Fruit fly (Drosophila melanogaster) whole organism, embryonic: ENCODE results near the gene nbs.
A peak's percentile ranks its signal among the peaks of the same experiment; 100 is the strongest.

Source experiments
- B-H1 ChIP-seq: fragments of 200-800 bp; sonication (Bioruptor generic); IDR thresholded peaks from 3 replicates; pipeline ENCODE4 v1.3.6; 2022; ENCODE audit warnings: missing biosample characterization, missing genetic modification characterization
- CG12299 ChIP-seq: fragments of 200-800 bp; sonication (Bioruptor generic); optimal IDR thresholded peaks from 2 replicates; lab custom pipeline; 2018; ENCODE audit warnings: missing biosample characterization, mild to moderate bottlenecking, missing genetic modification characterization
- CG12391 ChIP-seq: fragments of 200-800 bp; sonication (Bioruptor generic); optimal IDR thresholded peaks from 3 replicates; lab custom pipeline; 2018; ENCODE audit warnings: missing biosample characterization, mild to moderate bottlenecking, missing genetic modification characterization, moderate library complexity
- CG12659 ChIP-seq: fragments of 200-800 bp; sonication (Bioruptor generic); optimal IDR thresholded peaks from 3 replicates; lab custom pipeline; 2017; ENCODE audit warnings: mild to moderate bottlenecking, missing biosample characterization, missing genetic modification reagents, missing genetic modification characterization
- CG16813 ChIP-seq: fragments of 200-800 bp; sonication (Bioruptor generic); IDR thresholded peaks from 3 replicates; pipeline ENCODE4 v1.3.6; 2022; ENCODE audit warnings: missing biosample characterization, missing genetic modification characterization; ENCODE audit not compliant: partially characterized antibody
- CG17829 ChIP-seq: fragments of 200-800 bp; optimal IDR thresholded peaks from 2 replicates; lab custom pipeline; 2019; ENCODE audit warnings: missing biosample characterization, mild to moderate bottlenecking, missing genetic modification characterization, moderate library complexity
- CG18619 ChIP-seq: fragments of 200-800 bp; sonication (Bioruptor generic); optimal IDR thresholded peaks from 3 replicates; lab custom pipeline; 2017; ENCODE audit warnings: missing biosample characterization, mild to moderate bottlenecking, missing genetic modification characterization
- CG2120 ChIP-seq: fragments of 200-800 bp; sonication (Bioruptor generic); optimal IDR thresholded peaks from 3 replicates; lab custom pipeline; 2016; ENCODE audit warnings: missing biosample characterization, missing genetic modification characterization
- CG2129 ChIP-seq: fragments of 200-800 bp; sonication (Bioruptor generic); IDR thresholded peaks from 2 replicates; pipeline ENCODE4 v1.3.6; 2022; ENCODE audit warnings: missing biosample characterization, missing genetic modification characterization; ENCODE audit not compliant: partially characterized antibody
- CG2712 ChIP-seq: fragments of 200-800 bp; optimal IDR thresholded peaks from 3 replicates; lab custom pipeline; 2019; ENCODE audit warnings: missing biosample characterization, mild to moderate bottlenecking, missing genetic modification characterization, moderate library complexity
- CG34224 ChIP-seq: fragments of 200-800 bp; sonication (Bioruptor generic); IDR thresholded peaks from 3 replicates; pipeline ENCODE4 v1.3.6; 2022; ENCODE audit warnings: missing biosample characterization, missing genetic modification characterization; ENCODE audit not compliant: partially characterized antibody
- CG34422 ChIP-seq: fragments of 200-800 bp; sonication (Bioruptor generic); IDR thresholded peaks from 3 replicates; pipeline ENCODE4 v1.3.6; 2022; ENCODE audit warnings: missing biosample characterization, missing genetic modification characterization
- CG6813 ChIP-seq: fragments of 200-800 bp; sonication (Bioruptor generic); optimal IDR thresholded peaks from 2 replicates; lab custom pipeline; 2017; ENCODE audit warnings: missing biosample characterization, missing genetic modification characterization, mild to moderate bottlenecking, moderate library complexity, missing genetic modification reagents
- CG9932 ChIP-seq: fragments of 200-800 bp; sonication (Bioruptor generic); IDR thresholded peaks from 2 replicates; pipeline ENCODE4 v1.3.6; 2022; ENCODE audit warnings: missing biosample characterization, missing genetic modification characterization
- CHES-1-like ChIP-seq: fragments of 200-800 bp; sonication (Bioruptor generic); optimal IDR thresholded peaks from 2 replicates; lab custom pipeline; 2016; ENCODE audit warnings: missing biosample characterization, missing genetic modification characterization
- Dll ChIP-seq: fragments of 200-800 bp; sonication (Bioruptor generic); IDR thresholded peaks from 4 replicates; pipeline ENCODE4 v1.3.6; 2022; ENCODE audit warnings: missing biosample characterization, missing genetic modification characterization; ENCODE audit not compliant: partially characterized antibody
- Doc3 ChIP-seq: fragments of 200-800 bp; sonication (Bioruptor generic); IDR thresholded peaks from 3 replicates; pipeline ENCODE4 v1.3.6; 2022; ENCODE audit warnings: missing biosample characterization, missing genetic modification characterization; ENCODE audit not compliant: partially characterized antibody
- Dref ChIP-seq: fragments of 200-800 bp; sonication (Bioruptor generic); IDR thresholded peaks from 2 replicates; pipeline ENCODE4 v1.3.6; 2022; ENCODE audit warnings: missing biosample characterization, missing genetic modification characterization
- Elba2 ChIP-seq: fragments of 200-800 bp; sonication (Bioruptor generic); optimal IDR thresholded peaks from 3 replicates; lab custom pipeline; 2016; ENCODE audit warnings: missing biosample characterization, missing genetic modification characterization
- Fer1 ChIP-seq: fragments of 200-800 bp; sonication (Bioruptor generic); optimal IDR thresholded peaks from 2 replicates; lab custom pipeline; 2017; ENCODE audit warnings: missing biosample characterization, mild to moderate bottlenecking, missing genetic modification characterization
- HmgZ ChIP-seq: fragments of 200-800 bp; sonication (Bioruptor generic); optimal IDR thresholded peaks from 2 replicates; lab custom pipeline; 2018; ENCODE audit warnings: missing biosample characterization, mild to moderate bottlenecking, missing genetic modification characterization
- Med ChIP-seq: fragments of 200-800 bp; sonication (Bioruptor generic); peaks from one replicate; lab custom pipeline; 2016; ENCODE audit warnings: missing biosample characterization, missing genetic modification characterization, mild to moderate bottlenecking, inconsistent platforms, moderate library complexity
- Six4 ChIP-seq: fragments of 200-800 bp; sonication (Bioruptor generic); optimal IDR thresholded peaks from 2 replicates; lab custom pipeline; 2016; ENCODE audit warnings: missing biosample characterization, missing genetic modification characterization
- Sox100B ChIP-seq: fragments of 200-800 bp; sonication (Bioruptor generic); optimal IDR thresholded peaks from 3 replicates; lab custom pipeline; 2018; ENCODE audit warnings: missing biosample characterization, mild to moderate bottlenecking, missing genetic modification characterization
- YL-1 ChIP-seq: fragments of 200-800 bp; sonication (Bioruptor generic); optimal IDR thresholded peaks from 3 replicates; lab custom pipeline; 2017; ENCODE audit warnings: missing biosample characterization, mild to moderate bottlenecking, missing genetic modification characterization
- chn ChIP-seq: fragments of 200-800 bp; sonication (Bioruptor generic); optimal IDR thresholded peaks from 2 replicates; lab custom pipeline; 2016; ENCODE audit warnings: missing biosample characterization, missing genetic modification characterization
- croc ChIP-seq: fragments of 200-800 bp; sonication (Bioruptor generic); conservative IDR thresholded peaks from 3 replicates; pipeline ENCODE4 v1.3.6; 2022; ENCODE audit warnings: missing biosample characterization, missing genetic modification characterization
- exex ChIP-seq: fragments of 200-800 bp; sonication (Bioruptor generic); optimal IDR thresholded peaks from 4 replicates; lab custom pipeline; 2018; ENCODE audit warnings: missing biosample characterization, mild to moderate bottlenecking, missing genetic modification characterization, moderate library complexity
- grau ChIP-seq: fragments of 200-800 bp; optimal IDR thresholded peaks from 3 replicates; lab custom pipeline; 2019; ENCODE audit warnings: missing biosample characterization, mild to moderate bottlenecking, missing genetic modification characterization, moderate library complexity
- hbn ChIP-seq: fragments of 200-800 bp; sonication (Bioruptor generic); IDR thresholded peaks from 2 replicates; pipeline ENCODE4 v1.3.6; 2022; ENCODE audit warnings: missing biosample characterization, missing genetic modification characterization; ENCODE audit not compliant: partially characterized antibody
- insv ChIP-seq, 2 experiments: fragments of 200-800 bp; sonication (Bioruptor generic); optimal IDR thresholded peaks; 3 replicates each; lab custom pipeline; 2016 to 2018; ENCODE audit warnings: missing biosample characterization in 2 of 2, missing genetic modification characterization in 2 of 2
- jigr1 ChIP-seq: fragments of 200-800 bp; sonication (Bioruptor generic); IDR thresholded peaks from 3 replicates; pipeline ENCODE4 v1.3.6; 2022; ENCODE audit warnings: missing biosample characterization, missing genetic modification characterization
- knrl ChIP-seq: fragments of 200-800 bp; sonication (Bioruptor generic); IDR thresholded peaks from 3 replicates; pipeline ENCODE4 v1.3.6; 2022; ENCODE audit warnings: missing biosample characterization, missing genetic modification characterization; ENCODE audit not compliant: partially characterized antibody
- lov ChIP-seq, 2 experiments: fragments of 200-800 bp in 1 of 2; fragments of >200 bp in 1 of 2; sonication (Bioruptor generic) in 1 of 2; IDR thresholded peaks in 1 of 2; optimal IDR thresholded peaks in 1 of 2; 2 replicates in 1 of 2; 3 replicates in 1 of 2; pipeline versions ENCODE4 v1.3.6 to Lab custom; 2017 to 2022; ENCODE audit warnings: missing biosample characterization in 1 of 2, missing genetic modification characterization in 1 of 2
- nerfin-2 ChIP-seq: fragments of 200-800 bp; sonication (Bioruptor generic); IDR thresholded peaks from 2 replicates; pipeline ENCODE4 v1.3.6; 2022; ENCODE audit warnings: missing biosample characterization, missing genetic modification characterization; ENCODE audit not compliant: partially characterized antibody
- nmo ChIP-seq: fragments of 200-800 bp; sonication (Bioruptor generic); optimal IDR thresholded peaks from 2 replicates; lab custom pipeline; 2018; ENCODE audit warnings: missing biosample characterization, mild to moderate bottlenecking, missing genetic modification characterization, moderate library complexity
- phol ChIP-seq: fragments of 200-800 bp; sonication (Bioruptor generic); optimal IDR thresholded peaks from 3 replicates; lab custom pipeline; 2018; ENCODE audit warnings: missing biosample characterization, mild to moderate bottlenecking, missing genetic modification characterization, moderate library complexity
- psq ChIP-seq: fragments of 200-800 bp; sonication (Bioruptor generic); optimal IDR thresholded peaks from 2 replicates; lab custom pipeline; 2017; ENCODE audit warnings: missing biosample characterization, missing genetic modification characterization
- sens ChIP-seq: fragments of 200-800 bp; sonication (Bioruptor generic); peaks from one replicate; lab custom pipeline; 2016; ENCODE audit warnings: missing biosample characterization, missing genetic modification characterization
- sna ChIP-seq: fragments of 200-800 bp; sonication (Bioruptor generic); IDR thresholded peaks from 2 replicates; pipeline ENCODE4 v1.3.6; 2022; ENCODE audit warnings: missing biosample characterization, missing genetic modification characterization; ENCODE audit not compliant: partially characterized antibody
- stwl ChIP-seq: fragments of 200-800 bp; sonication (Bioruptor generic); optimal IDR thresholded peaks from 3 replicates; lab custom pipeline; 2018; ENCODE audit warnings: missing biosample characterization, mild to moderate bottlenecking, missing genetic modification characterization, moderate library complexity
- vnd ChIP-seq: fragments of 200-800 bp; sonication (Bioruptor generic); IDR thresholded peaks from 3 replicates; pipeline ENCODE4 v1.3.6; 2022; ENCODE audit warnings: missing biosample characterization, missing genetic modification characterization; ENCODE audit not compliant: partially characterized antibody
- wdn ChIP-seq: fragments of 200-800 bp; sonication (Bioruptor generic); IDR thresholded peaks from 2 replicates; pipeline ENCODE4 v1.3.6; 2022; ENCODE audit warnings: missing biosample characterization, missing genetic modification characterization

Gene nbs

dm6 chr3L:9726707-9727106 lies 3.7 kb upstream of the nbs start, which contains the start of gene Naa60 (continued):
- TF ChIP-seq CG2712 (tag; lab: Kevin White, UChicago): peak; percentile 61
- peak; percentile 54 for TF ChIP-seq HmgZ (tag; lab: Kevin White, UChicago)
- TF ChIP-seq Dref (GFP tag; lab: Robert Waterston, UW): peak; percentile 73
- TF ChIP-seq sna: peak; percentile 78
- peak; percentile 51; the same call in 1 of the 2 replicates for TF ChIP-seq CG9932 (GFP tag; lab: Robert Waterston, UW)
- peak; percentile 67; the same call in 1 of the 2 replicates for TF ChIP-seq nerfin-2 (GFP tag; lab: Robert Waterston, UW)
- TF ChIP-seq Sox100B (GFP tag; lab: Kevin White, UChicago): no peak
- TF ChIP-seq vnd (GFP tag; lab: Robert Waterston, UW): peak; percentile 62
- TF ChIP-seq CG2129 (GFP tag; lab: Robert Waterston, UW): peak; percentile 74
- TF ChIP-seq CG34422: peak; percentile 49; the same call in 1 of the 3 replicates
- no peak for TF ChIP-seq CG6813 (GFP tag; lab: Kevin White, UChicago)
- TF ChIP-seq croc (GFP tag; lab: Robert Waterston, UW): no peak
- peak; percentile 93 for TF ChIP-seq Dll (GFP tag; lab: Robert Waterston, UW)
- TF ChIP-seq sens: peak; percentile 49
- peak; percentile 15 for TF ChIP-seq Elba2
- peak; percentile 22 for TF ChIP-seq CG2120 (GFP tag; lab: Kevin White, UChicago)
- TF ChIP-seq chn (GFP tag; lab: Kevin White, UChicago): peak; percentile 27
- peak; percentile 90 for TF ChIP-seq Doc3 (GFP tag; lab: Robert Waterston, UW)
- TF ChIP-seq CG12299 (tag; lab: Kevin White, UChicago): no peak
- peak; percentile 85 for TF ChIP-seq CG16813 (GFP tag; lab: Robert Waterston, UW)
- TF ChIP-seq CG12659 (GFP tag; lab: Kevin White, UChicago): peak; percentile 54
- peak; percentile 23 for TF ChIP-seq exex (tag; lab: Kevin White, UChicago)
- peak; percentile 25 for TF ChIP-seq phol (tag; lab: Kevin White, UChicago)
- no peak for TF ChIP-seq lov (optimal IDR thresholded peaks at IDR 0.05; lab: Kevin White, UChicago)
- TF ChIP-seq lov (GFP tag; IDR thresholded peaks at IDR 0.05; lab: Robert Waterston, UW): no peak
- peak; percentile 1 for TF ChIP-seq CHES-1-like (GFP tag; lab: Kevin White, UChicago)
- TF ChIP-seq Med (GFP tag; lab: Kevin White, UChicago): peak; percentile 40
- TF ChIP-seq nmo (GFP tag; lab: Kevin White, UChicago): peak; percentile 39
- peak; percentile 20 for TF ChIP-seq Fer1 (GFP tag; lab: Kevin White, UChicago)
- TF ChIP-seq Six4 (GFP tag; lab: Kevin White, UChicago): no peak
- TF ChIP-seq CG18619 (GFP tag; lab: Kevin White, UChicago): no peak
- peak; percentile 89 for TF ChIP-seq knrl (GFP tag; lab: Robert Waterston, UW)
- no peak for TF ChIP-seq B-H1 (GFP tag; lab: Robert Waterston, UW)
- TF ChIP-seq insv (GFP tag; optimal IDR thresholded peaks at IDR 0.05; lab: Kevin White, UChicago): peak in 1 of 2 experiments; percentile 94
- TF ChIP-seq CG12391: peak; percentile 33
- TF ChIP-seq CG17829: peak; percentile 24
- TF ChIP-seq CG34224 (GFP tag; lab: Robert Waterston, UW): peak; percentile 93
- TF ChIP-seq jigr1 (GFP tag; lab: Robert Waterston, UW): peak; percentile 43; the same call in 1 of the 3 replicates
- no peak for TF ChIP-seq psq
- TF ChIP-seq wdn (GFP tag; lab: Robert Waterston, UW): no peak
- TF ChIP-seq stwl (tag; lab: Kevin White, UChicago): peak; percentile 57
- peak; percentile 63 for TF ChIP-seq YL-1
- TF ChIP-seq grau (tag; lab: Kevin White, UChicago): peak; percentile 24
- TF ChIP-seq hbn (GFP tag; lab: Robert Waterston, UW): peak; percentile 90
